Worm (Caenorhabditis elegans): Measurements from ENCODE around the gene dhs-15.

ce11 chrV:2734360-2734759, 35.3 kb downstream of the dhs-15 start, which contains the start of gene srg-57:
- TF ChIP-seq mep-1 (tag; optimal IDR thresholded peaks at IDR 0.05) (no peak), unc-62 (GFP tag; optimal IDR thresholded peaks at IDR 0.05 in 1 of 2) (peak in 1 of 2 experiments; percentile 55), unc-62 (tag; optimal IDR thresholded peaks at IDR 0.05) (no peak), sdz-12 (GFP tag; optimal IDR thresholded peaks at IDR 0.05) (no peak), aha-1 (tag) (no peak), nhr-48 (tag; optimal IDR thresholded peaks at IDR 0.05) (no peak), zag-1 (tag; optimal IDR thresholded peaks at IDR 0.05) (no peak), ama-1 (optimal IDR thresholded peaks at IDR 0.05) (no peak), daf-8 (GFP tag; IDR thresholded peaks at IDR 0.05) (no peak)
